Fruit fly (Drosophila melanogaster): ENCODE measurements around the gene pn.

pn gene

dm6 chrX:2175265-2175795, 5.7 kb upstream of the pn start, which contains the start of gene Cyp4d14:
Gene Cyp4d14, minus strand, starts transcription at chrX:2175315.
- no peak for TF ChIP-seq CG1620 (GFP tag; optimal IDR thresholded peaks at IDR 0.05)
- peak in 1 of 2 experiments; percentile 27 for TF ChIP-seq cnc (optimal IDR thresholded peaks at IDR 0.05)

- peak; percentile 75 to 93 for TF ChIP-seq cnc (optimal IDR thresholded peaks at IDR 0.05)
- TF ChIP-seq CG5204 (GFP tag; optimal IDR thresholded peaks at IDR 0.05): no peak
- TF ChIP-seq tj (GFP tag; optimal IDR thresholded peaks at IDR 0.05): peak; percentile 24
- no peak for TF ChIP-seq CG12768 (GFP tag; optimal IDR thresholded peaks at IDR 0.05)
- no peak for TF ChIP-seq pad (GFP tag; optimal IDR thresholded peaks at IDR 0.05)
These were observed 5.0 kb upstream of the pn start, which contains the start of gene Cyp4d2 for dm6 chrX:2175956-2176469. Gene Cyp4d2, plus strand, starts transcription at chrX:2176006.

- TF ChIP-seq cic (GFP tag; optimal IDR thresholded peaks at IDR 0.05) (peak; percentile 25), bab1 (GFP tag; optimal IDR thresholded peaks at IDR 0.05) (no peak), CG1620 (GFP tag; optimal IDR thresholded peaks at IDR 0.05) (no peak), Mnt (GFP tag; optimal IDR thresholded peaks at IDR 0.05) (peak; percentile 16)
These were observed 2.2 kb upstream of the pn start, which contains the start of gene Cyp4ae1 for dm6 chrX:2178802-2179201. Gene Cyp4ae1, plus strand, starts transcription at chrX:2179007.

dm6 chrX:2184563-2184962, 3.6 kb downstream of the pn start, which contains the start of the genes Nmd3 and CG17776:
Gene Nmd3, minus strand, starts transcription at chrX:2184668.
Gene CG17776, plus strand, starts transcription at chrX:2184725.
- no peak for TF ChIP-seq Hr96 (GFP tag; optimal IDR thresholded peaks at IDR 0.05)
- TF ChIP-seq CG7045 (GFP tag; optimal IDR thresholded peaks at IDR 0.05): no peak
- peak; percentile 13 for TF ChIP-seq cic (GFP tag; optimal IDR thresholded peaks at IDR 0.05)
- TF ChIP-seq Crg-1 (GFP tag; optimal IDR thresholded peaks at IDR 0.05): no peak
- peak; percentile 10 for TF ChIP-seq tj (GFP tag; optimal IDR thresholded peaks at IDR 0.05)
- no peak for TF ChIP-seq pad (GFP tag; optimal IDR thresholded peaks at IDR 0.05)
- TF ChIP-seq Mnt (GFP tag; optimal IDR thresholded peaks at IDR 0.05): peak; percentile 99
- peak; percentile 45 for TF ChIP-seq bab1 (GFP tag; optimal IDR thresholded peaks at IDR 0.05)
- peak; percentile 5 for TF ChIP-seq CG11617 (GFP tag; optimal IDR thresholded peaks at IDR 0.05)
- TF ChIP-seq CG7101 (tag; optimal IDR thresholded peaks at IDR 0.05): peak; percentile 24

dm6 chrX:2186555-2186954, 5.5 kb downstream of the pn start, which contains the start of gene CG17777:
Gene CG17777, plus strand, starts transcription at chrX:2186855.
- TF ChIP-seq toe (GFP tag; optimal IDR thresholded peaks at IDR 0.05): no peak

- TF ChIP-seq kay (GFP tag; ENCODE audit: borderline replicate concordance) (no peak), CG7045 (GFP tag; optimal IDR thresholded peaks at IDR 0.05) (no peak), Crg-1 (GFP tag; optimal IDR thresholded peaks at IDR 0.05) (no peak), CG33017 (tag; optimal IDR thresholded peaks at IDR 0.05) (no peak), pad (GFP tag; optimal IDR thresholded peaks at IDR 0.05) (peak; percentile 15), toe (GFP tag; optimal IDR thresholded peaks at IDR 0.05) (no peak), CG7101 (tag; optimal IDR thresholded peaks at IDR 0.05) (no peak), cic (GFP tag; optimal IDR thresholded peaks at IDR 0.05) (no peak)
These were observed 6.5 kb downstream of the pn start, which contains the start of gene CG3457 for dm6 chrX:2187520-2187919. Gene CG3457, plus strand, starts transcription at chrX:2187820.

- TF ChIP-seq CG7045 (GFP tag; optimal IDR thresholded peaks at IDR 0.05) (no peak), pad (GFP tag; optimal IDR thresholded peaks at IDR 0.05) (no peak), CG1620 (GFP tag; optimal IDR thresholded peaks at IDR 0.05) (no peak), bab1 (GFP tag; optimal IDR thresholded peaks at IDR 0.05) (no peak), cnc (optimal IDR thresholded peaks at IDR 0.05) (no peak), ovo (GFP tag; optimal IDR thresholded peaks at IDR 0.05) (no peak), kay (GFP tag; ENCODE audit: borderline replicate concordance) (no peak), Hr96 (GFP tag; optimal IDR thresholded peaks at IDR 0.05) (no peak), CG33017 (tag; optimal IDR thresholded peaks at IDR 0.05) (no peak), cic (GFP tag; optimal IDR thresholded peaks at IDR 0.05) (no peak), tj (GFP tag; optimal IDR thresholded peaks at IDR 0.05) (no peak), CG14711 (tag; optimal IDR thresholded peaks at IDR 0.05) (no peak), Clk (GFP tag; optimal IDR thresholded peaks at IDR 0.05) (no peak), CG5204 (GFP tag; optimal IDR thresholded peaks at IDR 0.05) (no peak), Crg-1 (GFP tag; optimal IDR thresholded peaks at IDR 0.05) (no peak), CG11617 (GFP tag; optimal IDR thresholded peaks at IDR 0.05) (no peak), Mnt (GFP tag; optimal IDR thresholded peaks at IDR 0.05) (no peak), CG7101 (tag; optimal IDR thresholded peaks at IDR 0.05) (no peak)
These were observed 7.9 kb downstream of the pn start, which contains the start of gene Mct1 for dm6 chrX:2188888-2189287. Gene Mct1, plus strand, starts transcription at chrX:2189188.

dm6 chrX:2191896-2192295, 10.9 kb downstream of the pn start:
- no peak for TF ChIP-seq pad (GFP tag; optimal IDR thresholded peaks at IDR 0.05)
- no peak for TF ChIP-seq tj (GFP tag; optimal IDR thresholded peaks at IDR 0.05)
- no peak for TF ChIP-seq CG1620 (GFP tag; optimal IDR thresholded peaks at IDR 0.05)
- no peak for TF ChIP-seq Hr96 (GFP tag; optimal IDR thresholded peaks at IDR 0.05)
- no peak for TF ChIP-seq Mnt (GFP tag; optimal IDR thresholded peaks at IDR 0.05)
- TF ChIP-seq ovo (GFP tag; optimal IDR thresholded peaks at IDR 0.05): no peak
- TF ChIP-seq cnc (optimal IDR thresholded peaks at IDR 0.05): no peak
- TF ChIP-seq CG11617 (GFP tag; optimal IDR thresholded peaks at IDR 0.05): no peak
- no peak for TF ChIP-seq CG33017 (tag; optimal IDR thresholded peaks at IDR 0.05)
- TF ChIP-seq Clk (GFP tag; optimal IDR thresholded peaks at IDR 0.05): no peak
- TF ChIP-seq Crg-1 (GFP tag; optimal IDR thresholded peaks at IDR 0.05): no peak
